Worm (Caenorhabditis elegans): ENCODE measurements around the gene ZK686.5.

ZK686.5 gene

DNA sequence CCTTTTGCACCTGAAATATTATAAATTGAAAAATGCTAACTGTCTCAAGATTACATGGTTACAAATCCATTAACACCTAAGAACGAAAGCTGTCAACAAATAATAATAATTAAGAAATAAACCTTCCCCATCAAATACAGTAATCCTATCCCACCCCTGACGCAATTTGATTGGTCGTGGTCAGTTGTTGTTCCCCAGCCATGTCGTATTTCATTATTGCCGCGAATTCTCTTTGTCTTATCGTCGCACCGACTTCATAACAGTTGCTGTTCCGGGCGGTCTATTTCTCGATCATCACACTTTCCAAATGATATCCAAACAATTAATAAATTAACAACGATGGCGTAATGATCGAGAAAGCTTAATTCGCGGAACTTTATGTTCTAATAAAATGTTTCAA lies 11.2 kb upstream of the ZK686.5 start (continued):
- TF ChIP-seq F16B12.6 (tag; optimal IDR thresholded peaks at IDR 0.05), result no peak
- TF ChIP-seq nhr-85 (tag), result peak; percentile 38

DNA sequence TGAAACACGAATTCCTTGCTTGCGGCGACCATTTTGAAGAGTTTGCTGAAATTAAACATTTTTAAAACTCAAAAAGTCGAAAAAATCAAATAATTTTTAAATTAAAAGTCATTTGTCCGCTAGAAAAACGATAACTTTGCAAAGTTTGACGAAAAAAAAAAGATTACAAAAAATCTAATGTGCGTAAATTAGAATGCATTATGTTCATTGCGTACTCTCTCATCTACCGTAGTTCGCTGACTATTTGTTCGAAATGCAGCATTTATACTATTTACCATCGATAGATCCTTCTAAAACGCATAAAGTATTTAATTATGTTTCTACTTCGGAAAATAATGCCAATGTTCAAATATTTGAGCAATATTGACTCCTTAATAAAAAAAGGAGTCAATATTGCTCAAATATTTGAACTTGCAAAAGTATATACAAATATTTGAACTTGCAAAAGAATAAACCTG lies 8.7 kb upstream of the ZK686.5 start, which contains the start of gene bath-15:
bath-15 (minus strand) TSS at position 51 of the 458 bp plus-strand sequence.
- TF ChIP-seq snu-23 (GFP tag; optimal IDR thresholded peaks at IDR 0.05) (no peak), tbx-2 (tag; optimal IDR thresholded peaks at IDR 0.05) (no peak), ceh-88 (GFP tag; IDR thresholded peaks at IDR 0.05) (no peak), ces-1 (GFP tag; optimal IDR thresholded peaks at IDR 0.05) (no peak), ceh-63 (GFP tag; optimal IDR thresholded peaks at IDR 0.05) (no peak), hlh-17 (GFP tag; optimal IDR thresholded peaks at IDR 0.05; ENCODE audit: borderline replicate concordance) (no peak), ztf-11 (tag; optimal IDR thresholded peaks at IDR 0.05) (no peak), fkh-10 (GFP tag; optimal IDR thresholded peaks at IDR 0.05) (no peak), swsn-7 (tag; optimal IDR thresholded peaks at IDR 0.05) (no peak), nhr-20 (tag; optimal IDR thresholded peaks at IDR 0.05) (no peak), nhr-19 (GFP tag; conservative IDR thresholded peaks at IDR 0.05) (no peak)

DNA sequence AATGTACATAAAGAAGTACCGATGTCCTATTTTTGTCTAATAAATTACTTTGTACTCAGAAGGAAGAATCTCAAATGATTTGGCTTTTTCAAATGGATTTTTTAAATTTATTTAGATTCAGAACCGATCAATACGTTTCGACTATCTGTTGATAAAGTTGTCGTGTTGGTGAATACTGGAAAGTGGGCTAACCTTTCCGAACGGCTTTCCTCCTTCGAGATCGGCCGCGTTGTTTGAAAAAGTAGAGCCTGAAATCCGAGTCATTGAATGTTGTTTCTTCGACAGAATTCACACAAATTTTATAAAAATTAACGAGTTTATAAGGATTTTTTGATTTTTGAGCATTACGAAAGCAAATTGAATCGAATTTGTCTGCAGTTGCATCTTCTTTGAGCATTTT lies 6.5 kb upstream of the ZK686.5 start:
- TF ChIP-seq ztf-11 (tag; optimal IDR thresholded peaks at IDR 0.05) (no peak), ceh-88 (GFP tag; IDR thresholded peaks at IDR 0.05) (no peak), fkh-10 (GFP tag; optimal IDR thresholded peaks at IDR 0.05) (no peak), blmp-1 (tag; optimal IDR thresholded peaks at IDR 0.05) (no peak), nhr-71 (tag; optimal IDR thresholded peaks at IDR 0.05) (no peak), sptf-1 (tag; optimal IDR thresholded peaks at IDR 0.05) (no peak), dsc-1 (tag; optimal IDR thresholded peaks at IDR 0.05) (no peak), elt-2 (tag; optimal IDR thresholded peaks at IDR 0.05) (no peak), nhr-28 (tag; optimal IDR thresholded peaks at IDR 0.05) (no peak), nhr-84 (tag; optimal IDR thresholded peaks at IDR 0.05) (no peak), C16A3.4 (tag; optimal IDR thresholded peaks at IDR 0.05) (no peak), C34B4.2 (tag; optimal IDR thresholded peaks at IDR 0.05) (no peak), jun-1 (tag; optimal IDR thresholded peaks at IDR 0.05) (no peak), nhr-20 (tag; optimal IDR thresholded peaks at IDR 0.05) (no peak), tbx-2 (tag; optimal IDR thresholded peaks at IDR 0.05) (no peak), nhr-90 (tag; optimal IDR thresholded peaks at IDR 0.05; ENCODE audit: poor library complexity) (no peak), ceh-90 (tag; optimal IDR thresholded peaks at IDR 0.05) (no peak), hlh-17 (GFP tag; optimal IDR thresholded peaks at IDR 0.05; ENCODE audit: borderline replicate concordance) (no peak)

DNA sequence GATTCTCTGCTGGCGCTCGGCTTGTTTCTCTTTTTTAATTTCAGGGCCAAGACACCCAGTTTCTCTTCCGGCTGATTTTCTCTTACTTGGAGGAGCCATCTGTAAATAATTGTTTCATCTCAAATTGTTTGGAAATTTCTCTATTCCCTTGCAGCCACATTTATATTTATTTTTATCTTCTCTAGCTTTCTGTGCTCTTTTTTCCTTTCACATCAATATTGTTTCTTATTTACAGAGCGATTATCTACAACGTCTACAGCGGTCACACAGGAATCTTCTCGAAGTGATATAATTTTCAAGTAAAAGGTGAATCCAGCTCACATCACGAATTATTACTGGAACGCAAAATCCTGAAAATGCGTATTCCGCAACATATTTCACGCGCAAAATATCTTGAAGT lies 5.6 kb upstream of the ZK686.5 start, which contains the start of the genes ZK686.6 and ZK686.1:
ZK686.6 (minus strand) TSS at position 101 of the 400 bp plus-strand sequence.
ZK686.1 (plus strand) TSS at position 234 of the 400 bp plus-strand sequence.
- TF ChIP-seq nhr-20 (tag; optimal IDR thresholded peaks at IDR 0.05), result no peak
- no peak for TF ChIP-seq efl-1 (optimal IDR thresholded peaks at IDR 0.05)
- TF ChIP-seq efl-1 (GFP tag; optimal IDR thresholded peaks at IDR 0.05 in 1 of 2), result peak in 1 of 2 experiments; percentile 89
- no peak for TF ChIP-seq ztf-4 (tag; optimal IDR thresholded peaks at IDR 0.05)
- no peak for TF ChIP-seq nhr-11 (tag; optimal IDR thresholded peaks at IDR 0.05)

ce11 chrIII:7770986-7771385 lies 3.7 kb upstream of the ZK686.5 start:
- TF ChIP-seq irx-1 (tag; optimal IDR thresholded peaks at IDR 0.05) (peak; percentile 9), ceh-82 (tag; optimal IDR thresholded peaks at IDR 0.05) (peak; percentile 56 to 60 (median 56)), nhr-85 (tag) (peak; percentile 76), lin-14 (GFP tag; optimal IDR thresholded peaks at IDR 0.05) (peak; percentile 40), blmp-1 (tag; optimal IDR thresholded peaks at IDR 0.05) (peak; percentile 85), nhr-90 (tag; optimal IDR thresholded peaks at IDR 0.05; ENCODE audit: poor library complexity) (peak; percentile 60), xbp-1 (tag; optimal IDR thresholded peaks at IDR 0.05) (peak; percentile 68), lin-35 (GFP tag; optimal IDR thresholded peaks at IDR 0.05) (peak; percentile 64 to 75), unc-86 (tag; optimal IDR thresholded peaks at IDR 0.05) (peak; percentile 35), snu-23 (GFP tag; optimal IDR thresholded peaks at IDR 0.05) (peak; percentile 74), lin-15B (tag; optimal IDR thresholded peaks at IDR 0.05) (peak; percentile 54), jun-1 (tag; optimal IDR thresholded peaks at IDR 0.05) (peak; percentile 14), skn-1 (tag; optimal IDR thresholded peaks at IDR 0.05) (peak; percentile 54), fkh-8 (tag; optimal IDR thresholded peaks at IDR 0.05) (peak; percentile 11), nhr-47 (tag; optimal IDR thresholded peaks at IDR 0.05) (peak; percentile 72), mab-9 (GFP tag; IDR thresholded peaks at IDR 0.05) (peak; percentile 48; the same call in 1 of the 2 replicates), nhr-20 (tag; optimal IDR thresholded peaks at IDR 0.05) (peak; percentile 60), nhr-19 (GFP tag; conservative IDR thresholded peaks at IDR 0.05) (peak; percentile 83), efl-1 (optimal IDR thresholded peaks at IDR 0.05) (peak; percentile 65 to 72), efl-1 (GFP tag; optimal IDR thresholded peaks at IDR 0.05 in 1 of 2) (peak; percentile 63 to 97), isw-1 (GFP tag; IDR thresholded peaks at IDR 0.05) (peak; percentile 57), dsc-1 (tag; optimal IDR thresholded peaks at IDR 0.05) (peak; percentile 54), mep-1 (tag; optimal IDR thresholded peaks at IDR 0.05) (peak; percentile 67), ceh-88 (GFP tag; IDR thresholded peaks at IDR 0.05) (0 out of 2 replicates have a peak, but pooled peaks have one; percentile 39), lsy-2 (tag; optimal IDR thresholded peaks at IDR 0.05) (peak; percentile 81 to 88), nhr-71 (tag; optimal IDR thresholded peaks at IDR 0.05) (peak; percentile 74), F16B12.6 (tag; optimal IDR thresholded peaks at IDR 0.05) (peak; percentile 67)
